Worm (Caenorhabditis elegans) whole organism, L3 larva: Measurements from ENCODE around the gene let-2.
A peak's percentile ranks its signal among the peaks of the same experiment; 100 is the strongest.

ENCODE experiments used
- ZK546.5 ChIP-seq: sonication (generic microtip); optimal IDR thresholded peaks from 2 replicates; lab custom pipeline; 2017; ENCODE audit warnings: missing biosample characterization, missing genetic modification characterization
- aly-2 ChIP-seq: fragments of 150-350 bp; optimal IDR thresholded peaks from 2 replicates; lab custom pipeline; 2014; ENCODE audit warnings: missing biosample characterization, missing genetic modification characterization
- ceh-28 ChIP-seq: fragments of 150-350 bp; optimal IDR thresholded peaks from 2 replicates; lab custom pipeline; 2014; ENCODE audit warnings: missing biosample characterization, missing genetic modification reagents, missing genetic modification characterization
- ceh-82 ChIP-seq: fragments of 150-350 bp; optimal IDR thresholded peaks from 2 replicates; lab custom pipeline; 2014; ENCODE audit warnings: missing biosample characterization, missing genetic modification characterization
- ceh-9 ChIP-seq: sonication (generic microtip); optimal IDR thresholded peaks from 2 replicates; lab custom pipeline; 2018; ENCODE audit warnings: missing biosample characterization, missing genetic modification characterization
- daf-12 ChIP-seq: fragments of 150-350 bp; optimal IDR thresholded peaks from 2 replicates; lab custom pipeline; 2014; ENCODE audit warnings: missing biosample characterization, missing genetic modification reagents, missing genetic modification characterization
- egl-5 ChIP-seq: fragments of 150-350 bp; optimal IDR thresholded peaks from 2 replicates; lab custom pipeline; 2017; ENCODE audit warnings: missing biosample characterization, missing genetic modification reagents, missing genetic modification characterization, inconsistent platforms
- elt-1 ChIP-seq: fragments of 150-350 bp; optimal IDR thresholded peaks from 2 replicates; lab custom pipeline; 2014; ENCODE audit warnings: missing biosample characterization, missing genetic modification characterization
- elt-2 ChIP-seq: sonication (generic microtip); optimal IDR thresholded peaks from 2 replicates; lab custom pipeline; 2016; ENCODE audit warnings: missing genetic modification reagents, mild to moderate bottlenecking, missing genetic modification characterization, missing compliant biosample characterization
- elt-3 ChIP-seq, 3 experiments: fragments of 150-350 bp in 1 of 3; sonication (generic microtip) in 2 of 3; optimal IDR thresholded peaks; 2 replicates in 2 of 3; 4 replicates in 1 of 3; lab custom pipeline; 2014 to 2017; ENCODE audit warnings: missing biosample characterization in 3 of 3, missing genetic modification characterization in 3 of 3
- eor-1 ChIP-seq, 2 experiments: fragments of 150-350 bp; optimal IDR thresholded peaks; 2 replicates each; lab custom pipeline; 2014 to 2018; ENCODE audit warnings: missing biosample characterization in 2 of 2, missing genetic modification characterization in 2 of 2
- fkh-10 ChIP-seq: sonication (generic microtip); optimal IDR thresholded peaks from 2 replicates; lab custom pipeline; 2017; ENCODE audit warnings: missing biosample characterization, missing genetic modification reagents, missing genetic modification characterization
- fkh-2 ChIP-seq: fragments of 150-350 bp; optimal IDR thresholded peaks from 2 replicates; lab custom pipeline; 2014; ENCODE audit warnings: missing biosample characterization, missing genetic modification reagents, missing genetic modification characterization
- jun-1 ChIP-seq: fragments of 150-350 bp; optimal IDR thresholded peaks from 2 replicates; lab custom pipeline; 2014; ENCODE audit warnings: missing biosample characterization, missing genetic modification reagents, missing genetic modification characterization
- nfya-1 ChIP-seq: sonication (generic microtip); optimal IDR thresholded peaks from 2 replicates; lab custom pipeline; 2017; ENCODE audit warnings: missing genetic modification characterization, mild to moderate bottlenecking, missing compliant biosample characterization, antibody characterized with exemption, moderate library complexity; ENCODE audit not compliant: insufficient read depth
- nhr-12 ChIP-seq: fragments of 150-350 bp; optimal IDR thresholded peaks from 2 replicates; lab custom pipeline; 2014; ENCODE audit warnings: missing biosample characterization, missing genetic modification characterization
- nhr-23 ChIP-seq: fragments of 150-350 bp; optimal IDR thresholded peaks from 2 replicates; lab custom pipeline; 2014; ENCODE audit warnings: missing biosample characterization, missing genetic modification reagents, missing genetic modification characterization
- nhr-237 ChIP-seq: fragments of 150-350 bp; optimal IDR thresholded peaks from 2 replicates; lab custom pipeline; 2014; ENCODE audit warnings: missing biosample characterization, missing genetic modification characterization
- nhr-25 ChIP-seq: sonication (generic microtip); optimal IDR thresholded peaks from 2 replicates; lab custom pipeline; 2017; ENCODE audit warnings: missing biosample characterization, missing genetic modification characterization
- nhr-43 ChIP-seq: sonication (generic microtip); optimal IDR thresholded peaks from 2 replicates; lab custom pipeline; 2016; ENCODE audit warnings: mild to moderate bottlenecking, missing genetic modification characterization, missing compliant biosample characterization; ENCODE audit not compliant: poor library complexity, severe bottlenecking
- nhr-76 ChIP-seq: fragments of 150-350 bp; sonication (generic microtip); optimal IDR thresholded peaks from 5 replicates; lab custom pipeline; 2014; ENCODE audit warnings: missing biosample characterization, missing genetic modification characterization
- pha-4 ChIP-seq: fragments of 150-350 bp; optimal IDR thresholded peaks from 2 replicates; lab custom pipeline; 2014; ENCODE audit warnings: missing biosample characterization, missing genetic modification reagents, missing genetic modification characterization
- pqm-1 ChIP-seq: fragments of 150-350 bp; optimal IDR thresholded peaks from 2 replicates; lab custom pipeline; 2017; ENCODE audit warnings: missing biosample characterization, missing genetic modification characterization, inconsistent platforms
- skn-1 ChIP-seq: fragments of 150-350 bp; optimal IDR thresholded peaks from 2 replicates; lab custom pipeline; 2014; ENCODE audit warnings: missing biosample characterization, missing genetic modification characterization
- snpc-4 ChIP-seq: fragments of 150-350 bp; optimal IDR thresholded peaks from 2 replicates; lab custom pipeline; 2014; ENCODE audit warnings: missing biosample characterization, missing genetic modification characterization
- unc-62 ChIP-seq: fragments of 150-350 bp; sonication (generic microtip); optimal IDR thresholded peaks from 4 replicates; lab custom pipeline; 2014; ENCODE audit warnings: missing biosample characterization, missing genetic modification reagents, missing genetic modification characterization
- ztf-4 ChIP-seq: fragments of 150-350 bp; optimal IDR thresholded peaks from 2 replicates; lab custom pipeline; 2014; ENCODE audit warnings: missing biosample characterization, missing genetic modification characterization

The let-2 gene

DNA sequence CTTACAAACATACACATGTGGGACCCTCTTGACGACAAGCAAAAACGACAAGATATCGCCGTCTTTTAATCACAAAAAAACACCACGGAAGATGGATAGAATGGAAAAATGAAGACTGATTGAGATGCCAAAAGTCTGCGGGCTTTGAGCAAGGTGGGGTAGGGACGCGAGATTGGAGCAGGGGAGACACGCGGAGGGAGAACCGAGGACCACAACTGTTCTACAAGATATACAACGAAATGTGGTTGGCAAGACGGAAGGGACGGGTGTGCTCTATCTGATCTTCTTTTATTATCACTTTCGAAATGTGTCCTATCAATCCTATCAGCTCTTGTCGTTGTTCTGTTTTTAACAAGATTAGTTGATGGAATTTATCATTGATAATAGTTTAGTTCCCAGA is 25.5 kb downstream of the let-2 start (continued):
- TF ChIP-seq nhr-12 (tag; lab: Kevin White, UChicago) (no peak), nhr-76 (tag; lab: Kevin White, UChicago) (no peak)

DNA sequence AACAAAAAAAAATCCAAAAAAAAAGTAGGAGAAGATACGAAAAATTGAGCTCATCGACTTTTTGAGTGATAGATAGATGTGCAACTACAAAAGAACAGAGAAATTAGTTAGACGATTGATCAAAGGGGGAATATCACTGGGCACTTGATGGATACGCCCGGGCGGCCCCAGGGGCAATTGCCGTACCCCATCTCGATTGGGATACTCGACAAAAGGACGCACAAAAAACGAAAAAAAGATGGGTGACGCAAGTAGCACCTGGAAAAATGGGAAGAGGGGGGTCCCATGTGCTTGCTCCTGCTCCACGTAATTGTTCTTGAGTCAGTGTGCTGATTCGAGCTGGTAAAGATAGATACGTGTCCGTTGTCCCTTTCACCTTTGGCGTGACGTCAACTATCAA is 28.1 kb downstream of the let-2 start:
- TF ChIP-seq elt-1 (tag; lab: Kevin White, UChicago) (no peak), fkh-10 (GFP tag; lab: Kevin White, UChicago) (peak; percentile 84), nhr-12 (tag; lab: Kevin White, UChicago) (no peak), daf-12 (tag; lab: Kevin White, UChicago) (no peak), pha-4 (tag; lab: Kevin White, UChicago) (no peak)

DNA sequence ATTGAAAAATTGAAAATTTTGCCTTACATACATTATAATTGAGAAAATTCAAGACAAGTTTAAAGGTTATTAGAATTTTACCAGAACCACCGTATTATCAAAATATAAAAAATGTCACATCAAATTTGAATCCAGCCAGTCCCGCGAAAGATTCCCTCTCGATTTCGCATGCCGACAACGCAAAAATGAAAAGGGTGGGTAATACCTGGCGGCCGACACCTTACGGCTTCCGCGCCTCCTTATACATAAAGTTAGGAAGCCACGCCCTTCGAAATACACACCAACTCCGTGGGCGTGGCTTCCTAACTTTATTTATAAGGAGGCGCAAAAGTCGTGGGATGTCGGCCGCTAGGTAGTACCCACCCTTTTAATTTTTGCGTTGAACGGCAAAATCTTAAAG is 31.6 kb downstream of the let-2 start:
- no peak for TF ChIP-seq aly-2
- peak; percentile 23 for TF ChIP-seq snpc-4 (tag; lab: Kevin White, UChicago)
- peak; percentile 82 for TF ChIP-seq fkh-10 (GFP tag; lab: Kevin White, UChicago)

DNA sequence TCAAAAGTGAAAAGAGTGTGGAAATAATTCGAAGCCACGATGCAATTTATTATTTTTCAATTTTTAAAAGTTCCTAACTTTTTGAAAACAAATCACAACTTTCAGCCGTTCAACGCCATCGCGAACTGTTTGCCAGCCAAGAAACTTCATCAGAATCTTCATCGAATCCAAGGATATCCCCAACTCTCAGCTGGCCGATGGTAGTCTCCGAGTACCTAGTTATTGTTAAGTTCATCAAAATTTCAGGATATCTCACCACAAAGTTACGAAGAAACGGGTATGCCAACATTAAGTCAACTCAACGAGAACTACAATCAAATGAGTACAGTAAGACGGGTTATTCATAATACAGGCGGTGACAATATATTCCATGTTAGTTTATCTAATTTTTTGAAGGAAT is 32.8 kb downstream of the let-2 start:
- TF ChIP-seq jun-1 (tag; lab: Kevin White, UChicago) (no peak), pqm-1 (tag; lab: Kevin White, UChicago) (no peak), ceh-9 (tag; lab: Kevin White, UChicago) (no peak), unc-62 (no peak), eor-1 (tag; optimal IDR thresholded peaks at IDR 0.05; lab: Kevin White, UChicago) (no peak), fkh-10 (GFP tag; lab: Kevin White, UChicago) (peak; percentile 91)

DNA sequence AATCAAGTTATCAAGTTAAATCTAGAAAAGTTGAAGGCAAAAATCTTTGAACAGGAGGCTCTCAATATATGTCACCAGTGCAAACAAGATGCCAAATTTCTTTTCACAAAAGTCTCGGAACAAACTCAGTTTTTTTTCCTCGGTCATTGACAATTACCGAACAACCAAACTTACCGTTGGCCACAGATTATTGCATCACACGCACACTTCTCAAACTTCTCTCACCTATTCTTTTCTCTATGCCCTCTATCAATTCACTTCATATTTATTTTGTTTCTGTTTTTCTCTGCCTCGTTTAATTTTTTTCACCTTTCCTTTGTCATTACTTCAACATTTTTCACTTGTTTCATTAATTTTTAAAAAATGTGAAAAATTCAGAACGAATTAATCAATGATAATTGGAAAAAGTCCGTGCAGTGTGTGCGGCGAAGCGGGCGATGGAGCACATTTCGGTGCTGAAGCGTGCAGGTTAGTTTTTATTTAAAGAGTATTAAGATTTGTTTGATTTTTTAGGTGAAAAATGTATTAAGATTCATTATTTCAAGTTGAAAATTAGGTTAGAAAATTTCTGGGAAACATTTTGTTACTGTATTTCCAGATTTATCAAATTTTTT is 34.4 kb downstream of the let-2 start, which contains the start of gene nhr-28:
Gene nhr-28 (plus strand): TSS at position 379 of the 614 bp plus-strand sequence.
- peak; percentile 9 for TF ChIP-seq pha-4 (tag; lab: Kevin White, UChicago)
- TF ChIP-seq ztf-4: no peak
- peak; percentile 74 for TF ChIP-seq fkh-10 (GFP tag; lab: Kevin White, UChicago)
- no peak for TF ChIP-seq nhr-25 (tag; lab: Kevin White, UChicago)
- TF ChIP-seq ceh-28: no peak
- TF ChIP-seq, all 47 proteins: peak for 2

DNA sequence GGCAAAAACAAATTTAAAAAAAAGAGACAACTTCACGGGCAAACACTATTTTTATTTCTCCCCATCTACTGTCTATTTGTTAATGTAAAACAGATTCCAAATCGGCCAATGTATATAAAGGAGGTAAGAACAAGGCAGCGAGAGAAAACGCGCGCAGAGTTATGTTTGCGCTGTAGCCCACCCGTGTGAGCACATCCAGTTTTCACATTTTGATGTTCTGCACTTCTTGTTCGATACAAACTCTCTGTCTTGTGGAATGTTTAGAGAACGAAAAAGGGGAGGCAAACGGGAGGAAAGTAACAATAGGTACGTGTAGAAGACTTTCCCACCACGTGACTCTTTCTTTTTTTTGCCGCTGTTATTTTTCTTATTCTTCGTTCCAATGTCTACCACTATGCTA is 36.6 kb downstream of the let-2 start:
- TF ChIP-seq egl-5 (tag; lab: Kevin White, UChicago) (no peak), pha-4 (tag; lab: Kevin White, UChicago) (peak; percentile 84), fkh-10 (GFP tag; lab: Kevin White, UChicago) (peak; percentile 89)
- TF ChIP-seq, all 47 proteins: peak for 2

DNA sequence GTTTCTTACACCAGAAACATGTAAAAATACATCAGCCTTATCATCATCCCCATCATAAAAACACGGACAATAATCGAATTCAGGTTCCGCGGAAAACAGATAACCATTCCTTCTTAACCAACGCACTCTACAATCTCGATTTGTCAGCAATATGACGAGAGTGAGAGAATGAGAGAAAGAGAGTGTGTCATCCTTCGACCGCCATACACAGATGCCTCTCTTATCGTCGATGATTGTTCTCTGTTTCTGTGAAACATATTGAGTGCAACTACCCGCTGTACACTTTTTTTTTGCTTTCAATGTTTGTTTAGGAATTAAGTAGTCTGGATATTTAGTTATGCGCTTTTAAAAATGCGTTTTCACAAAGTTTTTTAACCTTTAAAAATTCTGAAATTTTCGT is 40.1 kb downstream of the let-2 start:
- TF ChIP-seq ZK546.5 (tag; lab: Kevin White, UChicago) (no peak), elt-2 (peak; percentile 97), ceh-28 (peak; percentile 37), pqm-1 (tag; lab: Kevin White, UChicago) (peak; percentile 99), unc-62 (no peak), pha-4 (tag; lab: Kevin White, UChicago) (peak; percentile 81), ceh-82 (tag; lab: Kevin White, UChicago) (no peak), nfya-1 (tag; lab: Kevin White, UChicago) (peak; percentile 33), nhr-25 (tag; lab: Kevin White, UChicago) (peak; percentile 36), elt-1 (tag; lab: Kevin White, UChicago) (peak; percentile 41), nhr-23 (tag; lab: Kevin White, UChicago) (peak; percentile 59), jun-1 (tag; lab: Kevin White, UChicago) (peak; percentile 79), fkh-2 (tag; lab: Kevin White, UChicago) (no peak), skn-1 (tag; lab: Kevin White, UChicago) (peak; percentile 91), nhr-237 (tag; lab: Kevin White, UChicago) (no peak), elt-3 (tag; optimal IDR thresholded peaks at IDR 0.05; lab: Kevin White, UChicago) (no peak), nhr-43 (peak; percentile 46)
